Worm (Caenorhabditis elegans) whole organism, L1 larva: ENCODE results near the gene cut-3.

Source experiments
- C04F5.9 ChIP-seq: sonication (generic microtip); optimal IDR thresholded peaks from 2 replicates; lab custom pipeline; 2016; ENCODE audit warnings: missing genetic modification characterization, missing compliant biosample characterization
- aly-2 ChIP-seq: fragments of 150-350 bp; optimal IDR thresholded peaks from 2 replicates; lab custom pipeline; 2014; ENCODE audit warnings: missing biosample characterization, missing genetic modification characterization
- ceh-90 ChIP-seq: sonication (generic microtip); optimal IDR thresholded peaks from 2 replicates; lab custom pipeline; 2016; ENCODE audit warnings: missing genetic modification characterization, missing compliant biosample characterization
- grh-1 ChIP-seq: fragments of 200-800 bp; sonication (Bioruptor generic); IDR thresholded peaks from 2 replicates; pipeline ENCODE4 v1.3.6; 2022; ENCODE audit warnings: missing genetic modification reagents, missing genetic modification characterization, missing compliant biosample characterization
- nhr-19 ChIP-seq: fragments of 200-800 bp; sonication (Bioruptor generic); conservative IDR thresholded peaks from 2 replicates; pipeline ENCODE4 v1.3.6; 2022; ENCODE audit warnings: missing genetic modification characterization, missing compliant biosample characterization
- sox-4 ChIP-seq: sonication (generic microtip); optimal IDR thresholded peaks from 2 replicates; lab custom pipeline; 2016; ENCODE audit warnings: missing genetic modification characterization, missing compliant biosample characterization
- unc-62 ChIP-seq: fragments of 150-350 bp; optimal IDR thresholded peaks from 2 replicates; lab custom pipeline; 2014; ENCODE audit warnings: missing biosample characterization, missing genetic modification reagents, missing genetic modification characterization

- no peak for TF ChIP-seq ceh-90 (tag; lab: Kevin White, UChicago)
- no peak for TF ChIP-seq sox-4 (tag; lab: Kevin White, UChicago)
- no peak for TF ChIP-seq unc-62 (GFP tag; lab: Kevin White, UChicago)
- no peak for TF ChIP-seq C04F5.9 (tag; lab: Kevin White, UChicago)
- no peak for TF ChIP-seq aly-2
- no peak for TF ChIP-seq nhr-19 (GFP tag; lab: Robert Waterston, UW)
- TF ChIP-seq grh-1 (GFP tag; lab: Robert Waterston, UW) = no peak
Observed at ce11 chrII:8454513-8454912, 7.9 kb upstream of the cut-3 start, which contains the start of gene F22B5.5.
